Worm (Caenorhabditis elegans): Measurements from ENCODE around the gene ZK930.7.

DNA sequence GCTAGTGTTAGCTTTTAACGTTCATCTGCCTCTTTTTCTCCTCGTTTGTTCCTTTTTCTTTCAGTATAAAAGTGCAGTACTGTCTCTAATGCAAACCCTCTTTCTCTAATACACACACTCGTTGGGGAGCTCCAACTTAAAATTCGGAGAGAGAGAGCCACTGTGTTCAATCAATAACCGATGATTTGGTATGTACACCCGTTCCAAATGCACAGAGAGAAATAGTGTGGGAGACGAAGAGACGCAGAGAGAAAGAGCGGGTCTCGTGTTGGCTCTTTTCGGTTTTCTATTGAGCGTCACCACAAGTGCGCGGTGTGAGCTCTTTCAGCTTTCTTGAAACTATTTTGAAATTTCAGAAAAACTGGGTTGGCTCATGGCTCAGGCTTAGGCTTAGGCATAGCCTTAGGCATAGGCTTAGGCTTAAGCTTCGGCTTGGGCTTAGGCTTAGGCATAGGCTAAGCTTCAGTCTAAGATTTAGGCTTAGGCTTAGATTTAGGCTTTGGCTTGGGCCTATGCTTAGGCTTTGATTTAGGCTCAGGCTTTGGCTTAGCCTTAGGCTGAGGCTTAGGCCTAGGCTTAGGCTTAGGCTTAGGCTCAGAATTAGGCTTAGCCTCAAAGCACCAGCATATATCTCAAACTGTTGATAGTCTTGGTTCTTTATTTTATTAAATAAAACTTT, 9.4 kb downstream of the ZK930.7 start:
- no peak for TF ChIP-seq daf-8 (GFP tag; IDR thresholded peaks at IDR 0.05)
- no peak for TF ChIP-seq nhr-77 (tag; optimal IDR thresholded peaks at IDR 0.05)
- TF ChIP-seq nhr-76 (tag; optimal IDR thresholded peaks at IDR 0.05) = no peak

Data from whole organism, L4 larva.